Worm (Caenorhabditis elegans): ENCODE measurements around the gene pmp-3.
A peak's percentile ranks its signal among the peaks of the same experiment; 100 is the strongest.

The pmp-3 gene

DNA sequence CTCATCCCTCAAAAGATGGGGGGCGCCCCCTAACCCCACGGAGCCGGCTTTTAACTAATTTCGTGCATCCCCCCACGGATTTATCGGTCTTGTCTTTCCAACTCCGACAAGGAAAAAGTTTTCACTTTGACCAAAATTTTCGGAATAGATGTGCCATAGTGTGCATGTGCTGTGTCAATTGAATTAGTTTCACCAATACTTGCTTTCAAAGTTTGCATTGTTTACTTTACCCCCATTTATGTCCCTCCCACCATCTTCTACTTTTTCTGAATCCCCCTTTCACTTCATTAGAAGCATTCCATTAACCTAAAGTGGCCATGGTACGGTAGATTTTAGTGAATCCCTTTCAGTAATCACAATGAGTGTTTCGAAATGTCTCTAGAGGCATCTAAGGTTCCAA lies 28.8 kb upstream of the pmp-3 start:
- TF ChIP-seq unc-42 (tag; optimal IDR thresholded peaks at IDR 0.05): peak; percentile 87
- no peak for TF ChIP-seq che-1 (tag; optimal IDR thresholded peaks at IDR 0.05)
- peak; percentile 86 for TF ChIP-seq ceh-31 (tag; optimal IDR thresholded peaks at IDR 0.05)
- no peak for TF ChIP-seq tbx-2 (tag; optimal IDR thresholded peaks at IDR 0.05)
- no peak for TF ChIP-seq ref-2 (tag; optimal IDR thresholded peaks at IDR 0.05)

ce11 chrV:14620311-14620710 lies 26.2 kb upstream of the pmp-3 start:
- TF ChIP-seq unc-42 (tag; optimal IDR thresholded peaks at IDR 0.05): peak; percentile 74
- TF ChIP-seq nfya-1 (tag; optimal IDR thresholded peaks at IDR 0.05): no peak

DNA sequence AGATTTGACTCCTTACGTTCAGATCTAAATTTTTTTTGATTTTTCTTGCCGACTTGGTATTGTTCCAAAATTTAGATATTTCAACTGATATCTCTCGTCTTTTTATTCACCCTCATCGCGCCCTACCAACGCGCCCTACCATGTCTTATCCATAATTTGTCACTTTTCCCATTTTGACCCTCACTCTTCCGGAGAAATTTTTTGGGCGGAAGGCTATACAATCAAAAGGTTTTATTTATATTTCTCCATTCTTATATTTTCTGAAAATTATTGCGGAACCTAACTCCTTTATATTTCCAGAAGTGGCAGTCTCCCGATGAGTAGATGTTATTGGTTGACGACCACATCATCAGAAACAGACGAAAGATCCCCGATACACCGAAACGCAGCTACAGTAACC lies 25.7 kb upstream of the pmp-3 start, which contains the start of gene hot-1:
Gene hot-1 (plus strand): TSS at position 301 of the 400 bp plus-strand sequence.
- TF ChIP-seq zip-5 (tag; optimal IDR thresholded peaks at IDR 0.05): no peak
- TF ChIP-seq fkh-10 (GFP tag; optimal IDR thresholded peaks at IDR 0.05): no peak
- TF ChIP-seq ceh-24 (tag; optimal IDR thresholded peaks at IDR 0.05): no peak
- no peak for TF ChIP-seq ceh-19 (GFP tag; optimal IDR thresholded peaks at IDR 0.05)
- no peak for TF ChIP-seq nhr-232 (tag; optimal IDR thresholded peaks at IDR 0.05)
- no peak for TF ChIP-seq fkh-6 (tag; optimal IDR thresholded peaks at IDR 0.05)
- no peak for TF ChIP-seq ahr-1 (tag; optimal IDR thresholded peaks at IDR 0.05)
- TF ChIP-seq F13H6.1 (tag; optimal IDR thresholded peaks at IDR 0.05): no peak

DNA sequence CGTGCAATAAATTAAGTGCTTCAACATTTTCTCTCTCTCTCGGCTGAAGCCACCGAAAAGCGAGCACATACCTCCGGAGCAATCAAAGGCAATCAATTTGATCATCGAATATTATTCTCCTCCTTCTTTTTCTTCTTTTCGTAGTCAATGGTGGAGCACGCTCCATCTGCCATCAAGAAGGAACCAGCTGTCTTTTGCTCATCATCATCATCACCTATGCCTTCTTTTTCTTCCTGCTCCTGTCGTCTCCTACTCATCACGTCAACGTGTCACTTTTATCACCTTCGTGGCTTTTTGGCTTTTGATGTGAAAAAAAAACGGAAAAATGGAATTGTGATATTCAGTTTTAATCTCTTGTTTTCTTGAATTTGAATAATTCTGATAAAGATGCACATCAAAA lies 20.9 kb upstream of the pmp-3 start:
- TF ChIP-seq syd-9 (tag; optimal IDR thresholded peaks at IDR 0.05) (no peak), unc-86 (tag; optimal IDR thresholded peaks at IDR 0.05) (no peak), pha-4 (tag; optimal IDR thresholded peaks at IDR 0.05) (no peak), ceh-34 (tag; optimal IDR thresholded peaks at IDR 0.05) (no peak), pat-9 (tag; optimal IDR thresholded peaks at IDR 0.05) (no peak), unc-3 (GFP tag; conservative IDR thresholded peaks at IDR 0.05) (no peak), unc-3 (tag; optimal IDR thresholded peaks at IDR 0.05) (no peak), fkh-6 (tag; optimal IDR thresholded peaks at IDR 0.05) (no peak), ceh-48 (tag; optimal IDR thresholded peaks at IDR 0.05) (no peak), hlh-13 (GFP tag; optimal IDR thresholded peaks at IDR 0.05) (no peak), dmd-4 (tag; optimal IDR thresholded peaks at IDR 0.05; ENCODE audit: borderline replicate concordance) (no peak), sox-4 (tag; optimal IDR thresholded peaks at IDR 0.05) (no peak), ceh-9 (tag; optimal IDR thresholded peaks at IDR 0.05) (no peak), pag-3 (tag; optimal IDR thresholded peaks at IDR 0.05; ENCODE audit: borderline replicate concordance) (no peak), K09A11.1 (tag; optimal IDR thresholded peaks at IDR 0.05; ENCODE audit: insufficient read depth) (no peak), hlh-30 (tag; optimal IDR thresholded peaks at IDR 0.05; ENCODE audit: insufficient read depth) (no peak), ceh-14 (tag; optimal IDR thresholded peaks at IDR 0.05) (no peak), mec-3 (tag; optimal IDR thresholded peaks at IDR 0.05; ENCODE audit: borderline replicate concordance) (no peak), tbx-2 (tag; optimal IDR thresholded peaks at IDR 0.05) (no peak), nfya-1 (tag; optimal IDR thresholded peaks at IDR 0.05) (no peak), C08G9.2 (tag; optimal IDR thresholded peaks at IDR 0.05) (no peak), unc-55 (GFP tag; optimal IDR thresholded peaks at IDR 0.05) (peak; percentile 85), ceh-6 (GFP tag; optimal IDR thresholded peaks at IDR 0.05) (no peak), rnt-1 (tag; optimal IDR thresholded peaks at IDR 0.05) (peak; percentile 34), lim-6 (tag; optimal IDR thresholded peaks at IDR 0.05) (no peak), ceh-30 (tag; optimal IDR thresholded peaks at IDR 0.05) (no peak), ceh-18 (tag; optimal IDR thresholded peaks at IDR 0.05) (peak; percentile 16)

Measured in whole organism, late embryonic.